Worm (Caenorhabditis elegans): Measurements from ENCODE around the gene srt-68.

The srt-68 gene

ce11 chrV:5269024-5269535 lies 17.2 kb upstream of the srt-68 start, which contains the start of gene penr-1:
TSS of gene penr-1 (plus strand) at chrV:5269485.
- TF ChIP-seq lin-15B (tag; optimal IDR thresholded peaks at IDR 0.05) (peak; percentile 31), xbp-1 (tag; optimal IDR thresholded peaks at IDR 0.05) (peak; percentile 55), mdl-1 (tag; optimal IDR thresholded peaks at IDR 0.05) (peak in 1 of 2 experiments; percentile 29), fkh-10 (GFP tag; optimal IDR thresholded peaks at IDR 0.05) (peak; percentile 6), pag-3 (tag; optimal IDR thresholded peaks at IDR 0.05; ENCODE audit: borderline replicate concordance, insufficient read depth) (no peak), sox-4 (tag; optimal IDR thresholded peaks at IDR 0.05) (no peak), nhr-77 (tag; optimal IDR thresholded peaks at IDR 0.05) (peak; percentile 42), ztf-11 (tag; optimal IDR thresholded peaks at IDR 0.05) (no peak), egl-13 (tag; optimal IDR thresholded peaks at IDR 0.05) (peak; percentile 6), jun-1 (tag; optimal IDR thresholded peaks at IDR 0.05) (peak; percentile 23), dsc-1 (tag; optimal IDR thresholded peaks at IDR 0.05) (peak; percentile 50), nhr-90 (tag; optimal IDR thresholded peaks at IDR 0.05; ENCODE audit: poor library complexity) (peak; percentile 34), unc-98 (GFP tag; IDR thresholded peaks at IDR 0.05) (no peak), irx-1 (tag; optimal IDR thresholded peaks at IDR 0.05) (peak; percentile 16), lin-39 (tag; optimal IDR thresholded peaks at IDR 0.05) (peak; percentile 20), mab-9 (GFP tag; IDR thresholded peaks at IDR 0.05) (no peak), vab-15 (tag; optimal IDR thresholded peaks at IDR 0.05) (peak; percentile 51), efl-1 (optimal IDR thresholded peaks at IDR 0.05) (peak; percentile 95 to 96), efl-1 (GFP tag; optimal IDR thresholded peaks at IDR 0.05 in 1 of 2) (peak; percentile 94 to 99), elt-3 (tag; optimal IDR thresholded peaks at IDR 0.05) (peak in 2 of 6 experiments; percentile 2 to 43), lsy-2 (tag; optimal IDR thresholded peaks at IDR 0.05) (peak; percentile 51 to 74), skn-1 (tag; optimal IDR thresholded peaks at IDR 0.05) (peak; percentile 38), hlh-17 (GFP tag; optimal IDR thresholded peaks at IDR 0.05; ENCODE audit: borderline replicate concordance) (no peak), ceh-82 (tag; optimal IDR thresholded peaks at IDR 0.05) (peak in 1 of 3 experiments; percentile 42), aly-2 (tag; optimal IDR thresholded peaks at IDR 0.05) (peak; percentile 20), unc-86 (tag; optimal IDR thresholded peaks at IDR 0.05) (peak; percentile 35), unc-62 (GFP tag; optimal IDR thresholded peaks at IDR 0.05) (no peak), nhr-85 (tag) (peak; percentile 75), nhr-19 (GFP tag; conservative IDR thresholded peaks at IDR 0.05) (peak; percentile 57), egl-27 (tag; optimal IDR thresholded peaks at IDR 0.05) (no peak), C34B4.2 (tag; optimal IDR thresholded peaks at IDR 0.05) (no peak), mep-1 (tag; optimal IDR thresholded peaks at IDR 0.05) (peak; percentile 19), pqm-1 (tag; optimal IDR thresholded peaks at IDR 0.05) (no peak), nhr-237 (tag; optimal IDR thresholded peaks at IDR 0.05) (peak; percentile 6), elt-2 (tag; optimal IDR thresholded peaks at IDR 0.05) (peak; percentile 3), unc-130 (tag; optimal IDR thresholded peaks at IDR 0.05) (peak; percentile 69), nhr-28 (tag; optimal IDR thresholded peaks at IDR 0.05) (no peak), sup-37 (GFP tag; optimal IDR thresholded peaks at IDR 0.05) (no peak), ces-1 (GFP tag; optimal IDR thresholded peaks at IDR 0.05) (no peak), dpl-1 (GFP tag; optimal IDR thresholded peaks at IDR 0.05) (peak; percentile 88 to 94 (median 92)), tbx-2 (tag; optimal IDR thresholded peaks at IDR 0.05) (peak; percentile 59), rnt-1 (tag; optimal IDR thresholded peaks at IDR 0.05) (peak; percentile 61), nhr-20 (tag; optimal IDR thresholded peaks at IDR 0.05) (peak; percentile 67), zag-1 (tag; optimal IDR thresholded peaks at IDR 0.05) (no peak), ceh-90 (tag; optimal IDR thresholded peaks at IDR 0.05) (no peak), blmp-1 (tag; optimal IDR thresholded peaks at IDR 0.05) (peak; percentile 33), nhr-71 (tag; optimal IDR thresholded peaks at IDR 0.05) (peak; percentile 75), nhr-12 (tag; optimal IDR thresholded peaks at IDR 0.05) (no peak), fkh-8 (tag; optimal IDR thresholded peaks at IDR 0.05) (peak; percentile 18), lin-35 (GFP tag; optimal IDR thresholded peaks at IDR 0.05) (peak; percentile 96 to 98), lin-13 (GFP tag; optimal IDR thresholded peaks at IDR 0.05) (peak; percentile 37), fos-1 (tag; optimal IDR thresholded peaks at IDR 0.05) (no peak), hpl-2 (GFP tag; optimal IDR thresholded peaks at IDR 0.05) (no peak)

Data from whole organism, L1 larva.